Fruit fly (Drosophila melanogaster): ENCODE measurements around the gene Dd.

Dd gene

DNA sequence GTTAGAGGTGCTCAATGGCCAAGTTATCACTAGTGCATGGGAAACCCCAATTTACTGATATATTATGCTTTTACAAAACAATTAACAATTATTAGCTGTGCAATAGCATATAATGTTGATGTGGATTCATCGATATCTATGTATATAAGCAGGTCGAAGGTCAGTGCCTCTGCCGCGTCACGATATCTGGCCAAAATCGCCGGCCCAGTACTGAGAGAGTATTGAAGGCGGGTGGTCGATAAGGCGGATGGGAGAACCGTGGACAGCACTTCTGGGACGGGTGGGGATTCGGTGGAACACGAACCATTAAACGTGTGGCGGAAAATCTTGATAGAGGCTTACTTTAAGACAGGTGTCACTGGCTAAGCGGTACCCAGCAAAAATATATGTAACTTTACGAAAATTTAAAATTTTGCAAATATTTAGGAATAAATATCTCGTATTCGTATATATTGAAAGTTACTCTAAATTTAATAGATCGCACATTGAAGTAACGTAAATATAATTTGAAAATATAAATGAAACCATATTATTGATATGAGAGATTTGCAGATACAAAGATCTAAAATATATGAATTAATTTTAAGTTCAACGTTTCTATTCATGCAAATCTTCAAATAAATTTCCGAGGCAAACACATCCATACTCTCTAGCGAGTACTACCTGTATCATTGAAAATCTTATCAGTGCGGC is 1.4 kb downstream of the Dd start (continued):
- TF ChIP-seq HmgZ (tag; optimal IDR thresholded peaks at IDR 0.05), result peak; percentile 3
- peak; percentile 73 for TF ChIP-seq CG12104 (GFP tag; optimal IDR thresholded peaks at IDR 0.05)
- peak; percentile 15 for TF ChIP-seq CG9727 (GFP tag; optimal IDR thresholded peaks at IDR 0.05)
- TF ChIP-seq gro (GFP tag; optimal IDR thresholded peaks at IDR 0.05), result no peak
- TF ChIP-seq Sry-δ (GFP tag; optimal IDR thresholded peaks at IDR 0.05), result no peak
- TF ChIP-seq yki (optimal IDR thresholded peaks at IDR 0.05), result no peak
- TF ChIP-seq CG7745 (tag; optimal IDR thresholded peaks at IDR 0.05), result no peak
- no peak for TF ChIP-seq B-H1 (GFP tag; IDR thresholded peaks at IDR 0.05)
- TF ChIP-seq hb (GFP tag; IDR thresholded peaks at IDR 0.05; ENCODE audit: partially characterized antibody), result no peak
- TF ChIP-seq CG10209 (GFP tag; optimal IDR thresholded peaks at IDR 0.05), result peak; percentile 64
- TF ChIP-seq E2f2 (GFP tag; IDR thresholded peaks at IDR 0.05), result no peak
- TF ChIP-seq Rfx (GFP tag; IDR thresholded peaks at IDR 0.05), result peak; percentile 47
- TF ChIP-seq CG4360 (GFP tag; IDR thresholded peaks at IDR 0.05), result no peak
- no peak for TF ChIP-seq bowl (GFP tag; IDR thresholded peaks at IDR 0.05)
- TF ChIP-seq ranshi (GFP tag; IDR thresholded peaks at IDR 0.05), result 0 out of 2 replicates have a peak, but pooled peaks have one; percentile 43
- no peak for TF ChIP-seq Bgb (GFP tag; IDR thresholded peaks at IDR 0.05; ENCODE audit: partially characterized antibody)
- peak in 1 of 2 experiments; percentile 88 for TF ChIP-seq Hr78 (GFP tag; optimal IDR thresholded peaks at IDR 0.05)
- TF ChIP-seq tio (GFP tag; optimal IDR thresholded peaks at IDR 0.05), result no peak
- TF ChIP-seq CG12659 (GFP tag; optimal IDR thresholded peaks at IDR 0.05), result no peak
- TF ChIP-seq CG1647 (GFP tag; optimal IDR thresholded peaks at IDR 0.05), result no peak
- TF ChIP-seq CG8478 (optimal IDR thresholded peaks at IDR 0.05), result no peak
- no peak for TF ChIP-seq CG17912 (GFP tag; optimal IDR thresholded peaks at IDR 0.05)
- TF ChIP-seq Hey (tag; optimal IDR thresholded peaks at IDR 0.05), result no peak
- peak; percentile 17 for TF ChIP-seq CG3995 (GFP tag; optimal IDR thresholded peaks at IDR 0.05)
- peak; percentile 81 for TF ChIP-seq dmrt99B (tag; optimal IDR thresholded peaks at IDR 0.05)
- TF ChIP-seq ems (GFP tag; optimal IDR thresholded peaks at IDR 0.05), result no peak
- peak; percentile 24 for TF ChIP-seq Dip3 (GFP tag; optimal IDR thresholded peaks at IDR 0.05)
- 0 out of 3 replicates have a peak, but pooled peaks have one; percentile 13 for TF ChIP-seq CG7357 (GFP tag; IDR thresholded peaks at IDR 0.05)
- no peak for TF ChIP-seq YL-1 (GFP tag; optimal IDR thresholded peaks at IDR 0.05)
- TF ChIP-seq CG17568 (GFP tag; optimal IDR thresholded peaks at IDR 0.05), result no peak
- peak; percentile 46; the same call in 2 of the 3 replicates for TF ChIP-seq row (GFP tag; IDR thresholded peaks at IDR 0.05)
- TF ChIP-seq CG2202 (tag; optimal IDR thresholded peaks at IDR 0.05), result no peak
- no peak for TF ChIP-seq bigmax (GFP tag; optimal IDR thresholded peaks at IDR 0.05)
- no peak for TF ChIP-seq CHES-1-like (GFP tag; optimal IDR thresholded peaks at IDR 0.05)
- no peak for TF ChIP-seq CG31388 (GFP tag; optimal IDR thresholded peaks at IDR 0.05)
- no peak for TF ChIP-seq Lpt (GFP tag; optimal IDR thresholded peaks at IDR 0.05)
- peak; percentile 39 for TF ChIP-seq mirr (GFP tag; optimal IDR thresholded peaks at IDR 0.05)
- TF ChIP-seq zf30C (GFP tag; optimal IDR thresholded peaks at IDR 0.05), result no peak
- no peak for TF ChIP-seq Trl (optimal IDR thresholded peaks at IDR 0.05)
- no peak for TF ChIP-seq Trl (GFP tag; optimal IDR thresholded peaks at IDR 0.05)
- no peak for TF ChIP-seq CG8359 (GFP tag; optimal IDR thresholded peaks at IDR 0.05; ENCODE audit: borderline replicate concordance)
- peak; percentile 41; the same call in 1 of the 2 replicates for TF ChIP-seq Adf1 (GFP tag; IDR thresholded peaks at IDR 0.05)
- TF ChIP-seq knrl (GFP tag; IDR thresholded peaks at IDR 0.05; ENCODE audit: partially characterized antibody), result no peak
- TF ChIP-seq CG3281 (GFP tag; optimal IDR thresholded peaks at IDR 0.05), result peak; percentile 74
- TF ChIP-seq CG11696 (GFP tag; IDR thresholded peaks at IDR 0.05), result no peak
- TF ChIP-seq CG4424 (GFP tag; optimal IDR thresholded peaks at IDR 0.05), result peak; percentile 51
- no peak for TF ChIP-seq CG17385 (GFP tag; optimal IDR thresholded peaks at IDR 0.05)
- TF ChIP-seq dimm (GFP tag; IDR thresholded peaks at IDR 0.05), result no peak
- peak; percentile 28 for TF ChIP-seq Deaf1 (tag; optimal IDR thresholded peaks at IDR 0.05)
- no peak for TF ChIP-seq Antp (GFP tag; optimal IDR thresholded peaks at IDR 0.05)
- TF ChIP-seq Rx (GFP tag; IDR thresholded peaks at IDR 0.05), result no peak

All from whole organism, embryonic.